Fruit fly (Drosophila melanogaster) whole organism, prepupa: ENCODE results near the gene CG33796.

Experiments
- Blimp-1 ChIP-seq: fragments of 200-800 bp; sonication (Bioruptor generic); optimal IDR thresholded peaks from 3 replicates; lab custom pipeline; 2017; ENCODE audit warnings: missing biosample characterization, missing genetic modification characterization, mild to moderate bottlenecking, moderate library complexity, missing genetic modification reagents
- CG10631 ChIP-seq: fragments of 200-800 bp; sonication (Bioruptor generic); optimal IDR thresholded peaks from 2 replicates; lab custom pipeline; 2016; ENCODE audit warnings: missing biosample characterization, missing genetic modification characterization
- CG11294 ChIP-seq: fragments of 200-800 bp; sonication (Bioruptor generic); IDR thresholded peaks from 2 replicates; pipeline ENCODE4 v1.3.6; 2022; ENCODE audit warnings: missing biosample characterization, missing genetic modification characterization
- CG11762 ChIP-seq: fragments of 200-800 bp; sonication (Bioruptor generic); optimal IDR thresholded peaks from 3 replicates; lab custom pipeline; 2016; ENCODE audit warnings: missing biosample characterization, missing genetic modification characterization; ENCODE audit not compliant: insufficient read depth
- CG11902 ChIP-seq: fragments of 200-800 bp; sonication (Bioruptor generic); optimal IDR thresholded peaks from 3 replicates; lab custom pipeline; 2016; ENCODE audit warnings: missing biosample characterization, missing genetic modification characterization
- CG15336 ChIP-seq: fragments of 200-800 bp; sonication (Bioruptor generic); IDR thresholded peaks from 2 replicates; pipeline ENCODE4 v1.3.6; 2022; ENCODE audit warnings: missing biosample characterization, missing genetic modification characterization
- CG3032 ChIP-seq: fragments of 200-800 bp; optimal IDR thresholded peaks from 2 replicates; lab custom pipeline; 2019; ENCODE audit warnings: missing biosample characterization, mild to moderate bottlenecking, missing genetic modification characterization, moderate library complexity
- CG31627 ChIP-seq: fragments of 200-800 bp; sonication (Bioruptor generic); optimal IDR thresholded peaks from 3 replicates; lab custom pipeline; 2016; ENCODE audit warnings: missing biosample characterization, missing genetic modification characterization
- CG32006 ChIP-seq: fragments of 200-800 bp; sonication (Bioruptor generic); optimal IDR thresholded peaks from 3 replicates; lab custom pipeline; 2017; ENCODE audit warnings: missing biosample characterization, mild to moderate bottlenecking, missing genetic modification characterization
- CG6276 ChIP-seq: fragments of 200-800 bp; sonication (Bioruptor generic); optimal IDR thresholded peaks from 2 replicates; lab custom pipeline; 2017; ENCODE audit warnings: missing biosample characterization, mild to moderate bottlenecking, missing genetic modification characterization
- CG6792 ChIP-seq: fragments of 200-800 bp; sonication (Bioruptor generic); optimal IDR thresholded peaks from 3 replicates; lab custom pipeline; 2016; ENCODE audit warnings: missing biosample characterization, missing genetic modification characterization
- CG6808 ChIP-seq: fragments of 200-800 bp; sonication (Bioruptor generic); optimal IDR thresholded peaks from 3 replicates; lab custom pipeline; 2017; ENCODE audit warnings: missing biosample characterization, missing genetic modification characterization, mild to moderate bottlenecking, moderate library complexity, missing genetic modification reagents
- CG6854 ChIP-seq: fragments of 200-800 bp; sonication (Bioruptor generic); optimal IDR thresholded peaks from 2 replicates; lab custom pipeline; 2017; ENCODE audit warnings: missing biosample characterization, mild to moderate bottlenecking, missing genetic modification characterization
- CG8119 ChIP-seq: fragments of 200-800 bp; sonication (Bioruptor generic); IDR thresholded peaks from 3 replicates; pipeline ENCODE4 v1.3.6; 2022; ENCODE audit warnings: missing biosample characterization, missing genetic modification characterization
- CG8319 ChIP-seq: fragments of 200-800 bp; sonication (Bioruptor generic); optimal IDR thresholded peaks from 3 replicates; lab custom pipeline; 2016; ENCODE audit warnings: missing biosample characterization, missing genetic modification characterization
- CG8632 ChIP-seq: fragments of 200-800 bp; sonication (Bioruptor generic); optimal IDR thresholded peaks from 3 replicates; lab custom pipeline; 2016; ENCODE audit warnings: missing biosample characterization, missing genetic modification characterization
- CG9139 ChIP-seq: fragments of 200-800 bp; sonication (Bioruptor generic); optimal IDR thresholded peaks from 3 replicates; lab custom pipeline; 2017; ENCODE audit warnings: missing biosample characterization, mild to moderate bottlenecking, missing genetic modification characterization
- Eip75B ChIP-seq: fragments of 200-800 bp; sonication (Bioruptor generic); optimal IDR thresholded peaks from 3 replicates; lab custom pipeline; 2016; ENCODE audit warnings: missing biosample characterization, missing genetic modification characterization
- Eip93F ChIP-seq: fragments of 200-800 bp; sonication (Bioruptor generic); optimal IDR thresholded peaks from 2 replicates; lab custom pipeline; 2016; ENCODE audit warnings: missing biosample characterization, mild to moderate bottlenecking, missing genetic modification characterization
- Ets21C ChIP-seq: fragments of 200-800 bp; sonication (Bioruptor generic); optimal IDR thresholded peaks from 3 replicates; lab custom pipeline; 2016; ENCODE audit warnings: missing biosample characterization, missing genetic modification characterization
- Ets96B ChIP-seq: fragments of 200-800 bp; optimal IDR thresholded peaks from 2 replicates; lab custom pipeline; 2019; ENCODE audit warnings: missing biosample characterization, mild to moderate bottlenecking, missing genetic modification characterization, moderate library complexity
- Gug ChIP-seq: fragments of 200-800 bp; sonication (Bioruptor generic); IDR thresholded peaks from 2 replicates; pipeline ENCODE4 v1.3.6; 2022; ENCODE audit warnings: missing biosample characterization, missing genetic modification characterization
- Hr38 ChIP-seq: sonication (Bioruptor generic); optimal IDR thresholded peaks from 2 replicates; lab custom pipeline; 2016; ENCODE audit warnings: missing biosample characterization, missing genetic modification characterization
- Hr4 ChIP-seq: fragments of 200-800 bp; sonication (Bioruptor generic); optimal IDR thresholded peaks from 3 replicates; lab custom pipeline; 2016; ENCODE audit warnings: missing biosample characterization, missing genetic modification characterization
- Met ChIP-seq: fragments of 200-800 bp; sonication (Bioruptor generic); optimal IDR thresholded peaks from 3 replicates; lab custom pipeline; 2016; ENCODE audit warnings: missing biosample characterization, missing genetic modification characterization
- OdsH ChIP-seq: fragments of 200-800 bp; sonication (Bioruptor generic); optimal IDR thresholded peaks from 3 replicates; lab custom pipeline; 2016; ENCODE audit warnings: missing biosample characterization, missing genetic modification characterization
- Smox ChIP-seq: fragments of 200-800 bp; sonication (Bioruptor generic); optimal IDR thresholded peaks from 3 replicates; lab custom pipeline; 2016; ENCODE audit warnings: missing biosample characterization, missing genetic modification characterization
- Sox102F ChIP-seq: fragments of 200-800 bp; sonication (Bioruptor generic); optimal IDR thresholded peaks from 2 replicates; lab custom pipeline; 2016; ENCODE audit warnings: missing biosample characterization, mild to moderate bottlenecking, missing genetic modification characterization
- Sox14 ChIP-seq: fragments of 200-800 bp; sonication (Bioruptor generic); optimal IDR thresholded peaks from 3 replicates; lab custom pipeline; 2016; ENCODE audit warnings: missing biosample characterization, missing genetic modification characterization
- Sox15 ChIP-seq: fragments of 200-800 bp; sonication (Bioruptor generic); optimal IDR thresholded peaks from 3 replicates; lab custom pipeline; 2016; ENCODE audit warnings: missing biosample characterization, missing genetic modification characterization
- acj6 ChIP-seq: fragments of 200-800 bp; sonication (Bioruptor generic); optimal IDR thresholded peaks from 3 replicates; lab custom pipeline; 2016; ENCODE audit warnings: missing biosample characterization, missing genetic modification characterization
- dac ChIP-seq: fragments of 200-800 bp; sonication (Bioruptor generic); optimal IDR thresholded peaks from 2 replicates; lab custom pipeline; 2017; ENCODE audit warnings: missing biosample characterization, mild to moderate bottlenecking, missing genetic modification characterization
- dsx ChIP-seq: fragments of 200-800 bp; optimal IDR thresholded peaks from 3 replicates; lab custom pipeline; 2019; ENCODE audit warnings: missing biosample characterization, mild to moderate bottlenecking, missing genetic modification characterization, moderate library complexity; ENCODE audit not compliant: poor library complexity, severe bottlenecking
- eg ChIP-seq: fragments of 200-800 bp; sonication (Bioruptor generic); IDR thresholded peaks from 3 replicates; pipeline ENCODE4 v1.3.6; 2022; ENCODE audit warnings: missing biosample characterization, missing genetic modification characterization
- esn ChIP-seq: fragments of 200-800 bp; sonication (Bioruptor generic); optimal IDR thresholded peaks from 2 replicates; lab custom pipeline; 2016; ENCODE audit warnings: missing biosample characterization, mild to moderate bottlenecking, missing genetic modification characterization, moderate library complexity
- fd85E ChIP-seq: fragments of 200-800 bp; sonication (Bioruptor generic); optimal IDR thresholded peaks from 3 replicates; lab custom pipeline; 2016; ENCODE audit warnings: missing biosample characterization, missing genetic modification characterization
- fkh ChIP-seq: fragments of 200-800 bp; sonication (Bioruptor generic); optimal IDR thresholded peaks from 3 replicates; lab custom pipeline; 2017; ENCODE audit warnings: missing biosample characterization, mild to moderate bottlenecking, missing genetic modification characterization, moderate library complexity
- lz ChIP-seq: fragments of 200-800 bp; sonication (Bioruptor generic); optimal IDR thresholded peaks from 3 replicates; lab custom pipeline; 2016; ENCODE audit warnings: missing biosample characterization, missing genetic modification characterization
- net ChIP-seq: fragments of 200-800 bp; sonication (Bioruptor generic); optimal IDR thresholded peaks from 3 replicates; lab custom pipeline; 2016; ENCODE audit warnings: missing biosample characterization, missing genetic modification characterization
- pdm3 ChIP-seq: fragments of 200-800 bp; sonication (Bioruptor generic); optimal IDR thresholded peaks from 3 replicates; lab custom pipeline; 2016; ENCODE audit warnings: missing biosample characterization, missing genetic modification characterization
- salr ChIP-seq, 2 experiments: fragments of 200-800 bp; sonication (Bioruptor generic); optimal IDR thresholded peaks; 3 replicates each; lab custom pipeline; 2016 to 2018; ENCODE audit warnings: missing biosample characterization in 2 of 2, missing genetic modification characterization in 2 of 2, mild to moderate bottlenecking in 1 of 2
- spab ChIP-seq: fragments of 200-800 bp; sonication (Bioruptor generic); optimal IDR thresholded peaks from 2 replicates; lab custom pipeline; 2017; ENCODE audit warnings: missing biosample characterization, mild to moderate bottlenecking, missing genetic modification characterization, missing genetic modification reagents
- ss ChIP-seq, 2 experiments: fragments of 200-800 bp; sonication (Bioruptor generic); optimal IDR thresholded peaks; 2 replicates in 1 of 2; 3 replicates in 1 of 2; lab custom pipeline; 2017 to 2018; ENCODE audit warnings: mild to moderate bottlenecking in 2 of 2, missing biosample characterization in 2 of 2, missing genetic modification characterization in 2 of 2, moderate library complexity in 1 of 2
- svp ChIP-seq: fragments of 200-800 bp; sonication (Bioruptor generic); peaks from one replicate; lab custom pipeline; 2016; ENCODE audit warnings: missing biosample characterization, missing genetic modification characterization
- topi ChIP-seq: fragments of 200-800 bp; sonication (Bioruptor generic); optimal IDR thresholded peaks from 3 replicates; lab custom pipeline; 2016; ENCODE audit warnings: missing biosample characterization, missing genetic modification characterization
- vri ChIP-seq: fragments of 200-800 bp; sonication (Bioruptor generic); optimal IDR thresholded peaks from 3 replicates; lab custom pipeline; 2016; ENCODE audit warnings: missing biosample characterization, mild to moderate bottlenecking, missing genetic modification characterization

CG33796 gene

DNA sequence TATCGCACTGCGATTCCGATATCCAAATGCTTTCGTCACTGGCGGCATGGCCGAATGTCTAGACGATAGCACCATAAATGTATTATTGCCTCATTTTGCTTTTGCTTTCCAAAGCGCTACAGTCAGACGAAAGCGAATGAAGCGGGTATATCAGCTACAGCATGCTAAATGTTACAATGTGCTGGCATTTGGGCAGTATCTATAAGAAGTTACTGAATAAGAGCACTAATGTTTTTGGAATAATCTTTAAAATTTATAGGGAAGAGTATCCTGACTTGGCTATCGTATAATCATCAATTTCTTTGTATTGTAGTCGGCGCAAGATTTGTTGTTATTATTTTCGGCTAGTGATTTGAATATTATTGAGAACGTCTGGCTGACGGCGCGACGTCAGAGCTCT, 33.3 kb upstream of the CG33796 start (continued):
- peak; percentile 9 for TF ChIP-seq fkh (GFP tag; lab: Kevin White, UChicago)
- peak; percentile 69 for TF ChIP-seq CG6792 (GFP tag; lab: Kevin White, UChicago)
- TF ChIP-seq OdsH (GFP tag; lab: Kevin White, UChicago): peak; percentile 79
- peak; percentile 64 for TF ChIP-seq CG6808 (GFP tag; lab: Kevin White, UChicago)
- TF ChIP-seq Sox14 (GFP tag; lab: Kevin White, UChicago): peak; percentile 82
- peak; percentile 75 for TF ChIP-seq lz (GFP tag; lab: Kevin White, UChicago)
- peak; percentile 52 to 54 for TF ChIP-seq salr (GFP tag; optimal IDR thresholded peaks at IDR 0.05; lab: Kevin White, UChicago)
- TF ChIP-seq CG8632 (GFP tag; lab: Kevin White, UChicago): peak; percentile 70
- TF ChIP-seq Met (GFP tag; lab: Kevin White, UChicago): peak; percentile 83
- peak; percentile 10 for TF ChIP-seq CG6276 (GFP tag; lab: Kevin White, UChicago)
- TF ChIP-seq CG11294 (GFP tag; lab: Robert Waterston, UW): peak; percentile 70; the same call in 1 of the 2 replicates
- no peak for TF ChIP-seq fd85E (GFP tag; lab: Kevin White, UChicago)
- peak; percentile 88 for TF ChIP-seq svp (GFP tag; lab: Kevin White, UChicago)
- peak; percentile 83 for TF ChIP-seq topi (GFP tag; lab: Kevin White, UChicago)
- TF ChIP-seq Gug (GFP tag; lab: Robert Waterston, UW): peak; percentile 54
- no peak for TF ChIP-seq CG9139 (GFP tag; lab: Kevin White, UChicago)
- TF ChIP-seq Smox: peak; percentile 75
- peak; percentile 28 for TF ChIP-seq CG6854 (GFP tag; lab: Kevin White, UChicago)
- TF ChIP-seq dsx (GFP tag; lab: Kevin White, UChicago): peak; percentile 50

- peak; percentile 45 for TF ChIP-seq topi (GFP tag; lab: Kevin White, UChicago)
- TF ChIP-seq CG11762 (GFP tag; lab: Kevin White, UChicago): no peak
- peak; percentile 62 for TF ChIP-seq spab (GFP tag; lab: Kevin White, UChicago)
- TF ChIP-seq Sox102F: peak; percentile 56
- peak; percentile 10 for TF ChIP-seq Sox15
- TF ChIP-seq vri (GFP tag; lab: Kevin White, UChicago): peak; percentile 83
- peak; percentile 56 for TF ChIP-seq Sox14 (GFP tag; lab: Kevin White, UChicago)
- TF ChIP-seq Eip75B: peak; percentile 54
- peak; percentile 53 for TF ChIP-seq pdm3 (GFP tag; lab: Kevin White, UChicago)
- peak; percentile 63 for TF ChIP-seq Met (GFP tag; lab: Kevin White, UChicago)
- TF ChIP-seq Ets21C (GFP tag; lab: Kevin White, UChicago): no peak
- peak; percentile 53 for TF ChIP-seq CG31627 (GFP tag; lab: Kevin White, UChicago)
- no peak for TF ChIP-seq dsx (GFP tag; lab: Kevin White, UChicago)
- no peak for TF ChIP-seq dac
- no peak for TF ChIP-seq CG6276 (GFP tag; lab: Kevin White, UChicago)
- peak; percentile 83 for TF ChIP-seq svp (GFP tag; lab: Kevin White, UChicago)
- TF ChIP-seq Eip93F: peak; percentile 12
- TF ChIP-seq ss (GFP tag; optimal IDR thresholded peaks at IDR 0.05; lab: Kevin White, UChicago): peak; percentile 12 to 40
- TF ChIP-seq CG11294 (GFP tag; lab: Robert Waterston, UW): no peak
- TF ChIP-seq net (GFP tag; lab: Kevin White, UChicago): peak; percentile 3
- TF ChIP-seq fkh (GFP tag; lab: Kevin White, UChicago): no peak
- TF ChIP-seq CG8319 (GFP tag; lab: Kevin White, UChicago): peak; percentile 32
- peak; percentile 16 for TF ChIP-seq Hr4
- 0 out of 2 replicates have a peak, but pooled peaks have one; percentile 35 for TF ChIP-seq CG15336 (GFP tag; lab: Robert Waterston, UW)
- peak; percentile 57 for TF ChIP-seq esn (GFP tag; lab: Kevin White, UChicago)
- TF ChIP-seq CG11902: peak; percentile 0
- no peak for TF ChIP-seq fd85E (GFP tag; lab: Kevin White, UChicago)
- TF ChIP-seq salr (GFP tag; optimal IDR thresholded peaks at IDR 0.05; lab: Kevin White, UChicago): no peak
- peak; percentile 55 for TF ChIP-seq CG3032
- no peak for TF ChIP-seq CG6854 (GFP tag; lab: Kevin White, UChicago)
- no peak for TF ChIP-seq Hr38 (GFP tag; lab: Kevin White, UChicago)
- no peak for TF ChIP-seq Blimp-1 (GFP tag; lab: Kevin White, UChicago)
- TF ChIP-seq CG8119 (GFP tag; lab: Robert Waterston, UW): peak; percentile 45; the same call in 1 of the 3 replicates
- TF ChIP-seq CG9139 (GFP tag; lab: Kevin White, UChicago): peak; percentile 44
- peak; percentile 50 for TF ChIP-seq acj6 (GFP tag; lab: Kevin White, UChicago)
- TF ChIP-seq CG32006 (GFP tag; lab: Kevin White, UChicago): peak; percentile 46
- peak; percentile 40 for TF ChIP-seq CG10631 (GFP tag; lab: Kevin White, UChicago)
- TF ChIP-seq Gug (GFP tag; lab: Robert Waterston, UW): no peak
- TF ChIP-seq eg (GFP tag; lab: Robert Waterston, UW): no peak
- TF ChIP-seq OdsH (GFP tag; lab: Kevin White, UChicago): peak; percentile 28
- TF ChIP-seq Ets96B: peak; percentile 52
- peak; percentile 66 for TF ChIP-seq CG6808 (GFP tag; lab: Kevin White, UChicago)
Observed at dm6 chr3L:16202550-16202949, 32.6 kb upstream of the CG33796 start.
